Fruit fly (Drosophila melanogaster) whole organism, wandering third instar larva: Measurements from ENCODE around the gene CG4362.

Experiments
- Dfd ChIP-seq: fragments of >200 bp; optimal IDR thresholded peaks from 2 replicates; lab custom pipeline; 2017; ENCODE audit warnings: missing biosample characterization, missing genetic modification characterization
- Hnf4 ChIP-seq: fragments of 200-800 bp; sonication (Bioruptor generic); optimal IDR thresholded peaks from 2 replicates; lab custom pipeline; 2016; ENCODE audit warnings: missing biosample characterization, mild to moderate bottlenecking, missing genetic modification characterization
- Myc ChIP-seq: fragments of >200 bp; optimal IDR thresholded peaks from 2 replicates; lab custom pipeline; 2017
- brk ChIP-seq: fragments of 200-800 bp; sonication (Bioruptor generic); optimal IDR thresholded peaks from 2 replicates; lab custom pipeline; 2016; ENCODE audit warnings: missing biosample characterization, mild to moderate bottlenecking, missing genetic modification characterization
- ey ChIP-seq: fragments of 200-800 bp; sonication (Bioruptor generic); optimal IDR thresholded peaks from 2 replicates; lab custom pipeline; 2016; ENCODE audit warnings: missing biosample characterization, missing genetic modification characterization
- fru ChIP-seq: fragments of 200-800 bp; sonication (Bioruptor generic); optimal IDR thresholded peaks from 3 replicates; lab custom pipeline; 2016; ENCODE audit warnings: missing biosample characterization, mild to moderate bottlenecking, missing genetic modification characterization
- jim ChIP-seq: fragments of 175-275, 200-325 bp; sonication (Bioruptor generic); optimal IDR thresholded peaks from 2 replicates; lab custom pipeline; 2016; ENCODE audit warnings: missing biosample characterization, mild to moderate bottlenecking, missing genetic modification characterization
- lola ChIP-seq: fragments of >200 bp; optimal IDR thresholded peaks from 2 replicates; lab custom pipeline; 2017; ENCODE audit warnings: missing biosample characterization, missing genetic modification characterization

dm6 chr3R:20273568-20273967 lies 33.8 kb downstream of the CG4362 start:
- TF ChIP-seq lola (GFP tag; lab: Kevin White, UChicago) (no peak), Dfd (GFP tag; lab: Kevin White, UChicago) (no peak), Hnf4 (GFP tag; lab: Kevin White, UChicago) (no peak), ey (GFP tag; lab: Kevin White, UChicago) (no peak), Myc (no peak), brk (GFP tag; lab: Kevin White, UChicago) (no peak), jim (GFP tag; lab: Kevin White, UChicago) (no peak), fru (GFP tag; lab: Kevin White, UChicago) (no peak)
